Worm (Caenorhabditis elegans): ENCODE results near the gene ZK1128.7.

- TF ChIP-seq nhr-28 (tag; optimal IDR thresholded peaks at IDR 0.05), result no peak
- no peak for TF ChIP-seq zfp-3 (GFP tag; conservative IDR thresholded peaks at IDR 0.05)
- TF ChIP-seq snpc-4 (tag; optimal IDR thresholded peaks at IDR 0.05), result no peak
- TF ChIP-seq skn-1 (tag; optimal IDR thresholded peaks at IDR 0.05), result no peak
- no peak for TF ChIP-seq unc-62 (GFP tag; optimal IDR thresholded peaks at IDR 0.05 in 1 of 2)
- no peak for TF ChIP-seq unc-62 (tag; optimal IDR thresholded peaks at IDR 0.05)
- TF ChIP-seq ama-1 (optimal IDR thresholded peaks at IDR 0.05), result no peak
- no peak for TF ChIP-seq F49E8.2 (tag; optimal IDR thresholded peaks at IDR 0.05; ENCODE audit: borderline replicate concordance)
- TF ChIP-seq aha-1 (tag), result no peak
Observed at ce11 chrIII:10114662-10115061, 22.1 kb upstream of the ZK1128.7 start, which contains the start of the genes ZK1128.1 and mett-10.
